Fruit fly (Drosophila melanogaster) S2 (cell line): ENCODE measurements around the gene eIF3h.

ENCODE experiments used
- CG8478 ChIP-seq: fragments of >200 bp; optimal IDR thresholded peaks from 2 replicates; lab custom pipeline; 2018
- CTCF ChIP-seq, 2 experiments: fragments of >200 bp; optimal IDR thresholded peaks; 2 replicates each; lab custom pipeline; 2018

DNA sequence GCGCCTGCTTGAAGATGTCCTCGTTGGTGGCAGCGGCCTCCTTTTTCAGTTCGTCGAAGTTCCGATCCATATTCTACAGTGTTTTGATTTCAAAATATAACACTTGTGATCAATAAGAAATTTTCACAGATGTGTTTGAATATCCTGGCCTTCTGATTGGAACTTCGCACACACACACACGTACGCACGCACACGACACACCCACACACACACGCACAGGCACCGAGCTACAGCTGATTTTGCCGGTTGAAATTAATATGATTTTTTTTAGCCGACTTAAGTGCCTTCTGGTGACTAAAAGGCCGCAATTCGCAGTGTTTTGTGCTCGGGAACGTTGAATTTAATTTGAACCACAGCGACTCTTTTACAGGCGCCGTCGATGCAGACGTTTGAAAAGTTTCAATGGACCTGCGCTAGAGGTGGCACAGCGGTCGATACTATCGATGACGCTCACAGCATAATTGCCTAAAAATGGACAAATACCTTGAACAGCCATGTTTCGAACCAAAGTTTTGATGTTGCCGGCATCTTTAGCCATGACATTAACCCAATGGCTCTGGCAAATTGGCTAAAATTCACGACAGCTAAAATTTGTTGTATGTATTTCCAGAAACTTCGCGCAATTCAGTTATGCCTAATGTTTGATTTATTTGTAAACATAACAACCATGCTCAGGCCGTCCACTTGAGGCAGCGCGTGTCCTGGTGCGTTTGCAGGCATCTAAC, 43.4 kb downstream of the eIF3h start, which contains the start of gene Rtnl1:
- TF ChIP-seq CG8478 (lab: Kevin White, UChicago): no peak
- TF ChIP-seq CTCF (optimal IDR thresholded peaks at IDR 0.05; lab: Kevin White, UChicago): peak; percentile 53 to 60
